Fruit fly (Drosophila melanogaster) whole organism: ENCODE measurements around the gene CG46507.
"Not testable (repeated sequence)": the region's sequence is repeated elsewhere in the genome, so short reads cannot be mapped to it uniquely, and the experiment has no call there.

Experiments
- EcR ChIP-seq, 2 experiments: fragments of >200 bp; optimal IDR thresholded peaks; 2 replicates each; lab custom pipeline; 2017; ENCODE audit warnings: missing biosample characterization in 2 of 2, missing genetic modification characterization in 2 of 2, missing genetic modification reagents in 2 of 2
- psq ChIP-seq: fragments of >200 bp; optimal IDR thresholded peaks from 2 replicates; lab custom pipeline; 2017
- usp ChIP-seq: fragments of >200 bp; optimal IDR thresholded peaks from 2 replicates; lab custom pipeline; 2017; ENCODE audit warnings: missing biosample characterization, missing genetic modification characterization, mixed read lengths

- TF ChIP-seq psq; EcR (GFP tag; optimal IDR thresholded peaks at IDR 0.05; lab: Kevin White, UChicago); usp (GFP tag; lab: Kevin White, UChicago): not testable (repeated sequence)
Measured at dm6 chrX:22182193-22182592, 19.5 kb downstream of the CG46507 start, which contains the start of gene CG46511.
